Worm (Caenorhabditis elegans) whole organism, L4 larva: ENCODE data around the gene acdh-8.

Experiments used
- F44E2.7 ChIP-seq: fragments of 200-800 bp; sonication (Bioruptor generic); IDR thresholded peaks from 2 replicates; pipeline ENCODE4 v2.1.2; 2022; ENCODE audit warnings: missing genetic modification characterization, missing compliant biosample characterization
- Y75B8A.6 ChIP-seq: fragments of 200-800 bp; sonication (Bioruptor generic); IDR thresholded peaks from 2 replicates; pipeline ENCODE4 v1.3.6; 2022; ENCODE audit warnings: missing genetic modification reagents, missing genetic modification characterization, missing compliant biosample characterization
- dve-1 ChIP-seq: sonication (generic microtip); optimal IDR thresholded peaks from 2 replicates; lab custom pipeline; 2017; ENCODE audit warnings: antibody characterized with exemption, mild to moderate bottlenecking, missing genetic modification characterization, missing compliant biosample characterization; ENCODE audit not compliant: insufficient read depth
- egl-27 ChIP-seq: sonication (generic microtip); optimal IDR thresholded peaks from 3 replicates; lab custom pipeline; 2017; ENCODE audit warnings: missing biosample characterization, missing genetic modification reagents, missing genetic modification characterization
- lin-13 ChIP-seq: fragments of 150-350 bp; optimal IDR thresholded peaks from 2 replicates; lab custom pipeline; 2014; ENCODE audit warnings: missing biosample characterization, missing genetic modification reagents, missing genetic modification characterization
- mep-1 ChIP-seq: fragments of 150-350 bp; sonication (generic microtip); optimal IDR thresholded peaks from 3 replicates; lab custom pipeline; 2014; ENCODE audit warnings: missing biosample characterization, missing genetic modification characterization
- nhr-25 ChIP-seq: sonication (generic microtip); optimal IDR thresholded peaks from 2 replicates; lab custom pipeline; 2017; ENCODE audit warnings: missing genetic modification characterization, mild to moderate bottlenecking, missing compliant biosample characterization, antibody characterized with exemption, moderate library complexity, borderline replicate concordance; ENCODE audit not compliant: insufficient read depth
- nhr-41 ChIP-seq: fragments of 200-800 bp; sonication (Bioruptor generic); IDR thresholded peaks from 2 replicates; pipeline ENCODE4 v1.3.6; 2022; ENCODE audit warnings: missing genetic modification reagents, missing genetic modification characterization, missing compliant biosample characterization
- php-3 ChIP-seq: fragments of 200-800 bp; sonication (Bioruptor generic); IDR thresholded peaks from 2 replicates; pipeline ENCODE4 v1.3.6; 2022; ENCODE audit warnings: missing genetic modification reagents, missing genetic modification characterization, missing compliant biosample characterization
- snpc-4 ChIP-seq: fragments of 150-350 bp; optimal IDR thresholded peaks from 2 replicates; lab custom pipeline; 2014; ENCODE audit warnings: missing biosample characterization, missing genetic modification characterization
- unc-62 ChIP-seq, 3 experiments: fragments of 150-350 bp in 1 of 3; sonication (generic microtip); optimal IDR thresholded peaks in 2 of 3; peaks in 1 of 3; 1 replicate in 1 of 3; 2 replicates in 2 of 3; lab custom pipeline; 2014 to 2017; ENCODE audit warnings: missing biosample characterization in 3 of 3, missing genetic modification characterization in 3 of 3, missing genetic modification reagents in 3 of 3, missing genotype in 1 of 3
- zag-1 ChIP-seq: fragments of 150-350 bp; optimal IDR thresholded peaks from 2 replicates; lab custom pipeline; 2014; ENCODE audit warnings: missing biosample characterization, missing genetic modification characterization
- ztf-11 ChIP-seq: fragments of 150-350 bp; optimal IDR thresholded peaks from 2 replicates; lab custom pipeline; 2014; ENCODE audit warnings: missing biosample characterization, missing genetic modification characterization

ce11 chrII:5805303-5805702 is 11.0 kb downstream of the acdh-8 start, which contains the start of gene K05F1.10:
- no peak for TF ChIP-seq Y75B8A.6 (GFP tag; lab: Robert Waterston, UW)
- no peak for TF ChIP-seq zag-1
- peak; percentile 4 for TF ChIP-seq dve-1 (tag; lab: Kevin White, UChicago)
- TF ChIP-seq F44E2.7 = no peak
- peak; percentile 46; the same call in 1 of the 2 replicates for TF ChIP-seq php-3
- no peak for TF ChIP-seq nhr-25 (tag; lab: Kevin White, UChicago)
- no peak for TF ChIP-seq snpc-4 (tag; lab: Kevin White, UChicago)
- no peak for TF ChIP-seq unc-62 (GFP tag; optimal IDR thresholded peaks at IDR 0.05 in 1 of 2; lab: Kevin White, UChicago)
- TF ChIP-seq unc-62 (tag; optimal IDR thresholded peaks at IDR 0.05; lab: Kevin White, UChicago) = no peak
- no peak for TF ChIP-seq ztf-11 (tag; lab: Kevin White, UChicago)
- TF ChIP-seq egl-27 (tag; lab: Kevin White, UChicago) = no peak
- no peak for TF ChIP-seq mep-1 (tag; lab: Kevin White, UChicago)
- TF ChIP-seq lin-13 (GFP tag; lab: Kevin White, UChicago) = no peak
- TF ChIP-seq nhr-41 (GFP tag; lab: Robert Waterston, UW) = no peak
